Fruit fly (Drosophila melanogaster) whole organism, embryonic: ENCODE measurements around the gene cert.
A peak's percentile ranks its signal among the peaks of the same experiment; 100 is the strongest.

ENCODE experiments used
- Abd-B ChIP-seq: fragments of 200-800 bp; sonication (Bioruptor generic); optimal IDR thresholded peaks from 2 replicates; lab custom pipeline; 2018; ENCODE audit warnings: missing biosample characterization, mild to moderate bottlenecking, missing genetic modification characterization, moderate library complexity
- B-H2 ChIP-seq: fragments of 200-800 bp; sonication (Bioruptor generic); optimal IDR thresholded peaks from 2 replicates; lab custom pipeline; 2018; ENCODE audit warnings: missing biosample characterization, mild to moderate bottlenecking, missing genetic modification characterization
- Bdp1 ChIP-seq: fragments of 200-800 bp; sonication (Bioruptor generic); optimal IDR thresholded peaks from 3 replicates; lab custom pipeline; 2016; ENCODE audit warnings: missing biosample characterization, missing genetic modification characterization
- CG10267 ChIP-seq: fragments of 200-800 bp; sonication (Bioruptor generic); optimal IDR thresholded peaks from 2 replicates; lab custom pipeline; 2018; ENCODE audit warnings: missing biosample characterization, mild to moderate bottlenecking, missing genetic modification characterization, moderate library complexity
- CG10654 ChIP-seq: fragments of 200-800 bp; sonication (Bioruptor generic); optimal IDR thresholded peaks from 2 replicates; lab custom pipeline; 2016; ENCODE audit warnings: missing biosample characterization, missing genetic modification characterization
- CG11456 ChIP-seq: fragments of 200-800 bp; sonication (Bioruptor generic); IDR thresholded peaks from 3 replicates; pipeline ENCODE4 v1.3.6; 2022; ENCODE audit warnings: missing biosample characterization, missing genetic modification characterization
- CG12104 ChIP-seq: fragments of 200-800 bp; sonication (Bioruptor generic); optimal IDR thresholded peaks from 3 replicates; lab custom pipeline; 2016; ENCODE audit warnings: missing biosample characterization, missing genetic modification characterization
- CG12236 ChIP-seq: fragments of 200-800 bp; sonication (Bioruptor generic); optimal IDR thresholded peaks from 2 replicates; lab custom pipeline; 2016; ENCODE audit warnings: missing biosample characterization, missing genetic modification characterization
- CG14050 ChIP-seq: fragments of 200-800 bp; sonication (Bioruptor generic); IDR thresholded peaks from 3 replicates; pipeline ENCODE4 v1.3.6; 2022; ENCODE audit warnings: missing biosample characterization, missing genetic modification characterization
- CG1529 ChIP-seq: fragments of 200-800 bp; sonication (Bioruptor generic); optimal IDR thresholded peaks from 3 replicates; lab custom pipeline; 2018; ENCODE audit warnings: missing biosample characterization, missing genetic modification characterization
- CG17186 ChIP-seq: fragments of 200-800 bp; sonication (Bioruptor generic); optimal IDR thresholded peaks from 3 replicates; lab custom pipeline; 2017; ENCODE audit warnings: missing biosample characterization, missing genetic modification reagents, missing genetic modification characterization
- CG17361 ChIP-seq: fragments of 200-800 bp; sonication (Bioruptor generic); IDR thresholded peaks from 3 replicates; pipeline ENCODE4 v1.3.6; 2022; ENCODE audit warnings: missing biosample characterization, missing genetic modification characterization
- CG17612 ChIP-seq: fragments of 200-800 bp; sonication (Bioruptor generic); IDR thresholded peaks from 2 replicates; pipeline ENCODE4 v1.3.6; 2022; ENCODE audit warnings: missing biosample characterization, missing genetic modification characterization
- CG18476 ChIP-seq: fragments of 200-800 bp; sonication (Bioruptor generic); optimal IDR thresholded peaks from 2 replicates; lab custom pipeline; 2016; ENCODE audit warnings: missing biosample characterization, mild to moderate bottlenecking, missing genetic modification characterization
- CG2889 ChIP-seq: fragments of 200-800 bp; sonication (Bioruptor generic); IDR thresholded peaks from 3 replicates; pipeline ENCODE4 v1.3.6; 2022; ENCODE audit warnings: missing biosample characterization, missing genetic modification characterization
- CG32532 ChIP-seq: fragments of 200-800 bp; sonication (Bioruptor generic); IDR thresholded peaks from 2 replicates; pipeline ENCODE4 v1.3.6; 2022; ENCODE audit warnings: missing biosample characterization, missing genetic modification characterization
- CG3995 ChIP-seq: fragments of 200-800 bp; sonication (Bioruptor generic); optimal IDR thresholded peaks from 3 replicates; lab custom pipeline; 2016; ENCODE audit warnings: missing biosample characterization, missing genetic modification characterization
- CG4424 ChIP-seq: fragments of 200-800 bp; sonication (Bioruptor generic); optimal IDR thresholded peaks from 3 replicates; lab custom pipeline; 2016; ENCODE audit warnings: missing biosample characterization, missing genetic modification characterization
- CG6272 ChIP-seq: fragments of 200-800 bp; sonication (Bioruptor generic); IDR thresholded peaks from 2 replicates; pipeline ENCODE4 v1.3.6; 2022; ENCODE audit warnings: missing biosample characterization, missing genetic modification characterization
- CG7357 ChIP-seq: fragments of 200-800 bp; sonication (Bioruptor generic); IDR thresholded peaks from 3 replicates; pipeline ENCODE4 v1.3.6; 2022; ENCODE audit warnings: missing biosample characterization, missing genetic modification characterization
- CG8281 ChIP-seq: fragments of 200-800 bp; sonication (Bioruptor generic); optimal IDR thresholded peaks from 2 replicates; lab custom pipeline; 2018; ENCODE audit warnings: missing biosample characterization, mild to moderate bottlenecking, missing genetic modification characterization, moderate library complexity
- CG8478 ChIP-seq: fragments of >200 bp; optimal IDR thresholded peaks from 2 replicates; lab custom pipeline; 2018
- CG9215 ChIP-seq: fragments of 200-800 bp; sonication (Bioruptor generic); IDR thresholded peaks from 2 replicates; pipeline ENCODE4 v1.3.6; 2022; ENCODE audit warnings: missing biosample characterization, missing genetic modification characterization
- Dbx ChIP-seq: fragments of 200-800 bp; sonication (Bioruptor generic); IDR thresholded peaks from 3 replicates; pipeline ENCODE4 v1.3.6; 2022; ENCODE audit warnings: missing biosample characterization, missing genetic modification characterization
- Drgx ChIP-seq: fragments of 200-800 bp; sonication (Bioruptor generic); IDR thresholded peaks from 2 replicates; pipeline ENCODE4 v1.3.6; 2022; ENCODE audit warnings: missing biosample characterization, missing genetic modification characterization
- E2f2 ChIP-seq: fragments of 200-800 bp; sonication (Bioruptor generic); IDR thresholded peaks from 2 replicates; pipeline ENCODE4 v1.3.6; 2022; ENCODE audit warnings: missing biosample characterization, missing genetic modification characterization
- Eip74EF ChIP-seq, 2 experiments: fragments of 200-800 bp in 1 of 2; fragments of >200 bp in 1 of 2; sonication (Bioruptor generic) in 1 of 2; optimal IDR thresholded peaks; 2 replicates each; lab custom pipeline; 2017 to 2019; ENCODE audit warnings: missing biosample characterization in 2 of 2, missing genetic modification characterization in 2 of 2, mild to moderate bottlenecking in 1 of 2, moderate library complexity in 1 of 2
- HHEX ChIP-seq: fragments of 200-800 bp; sonication (Bioruptor generic); optimal IDR thresholded peaks from 3 replicates; lab custom pipeline; 2017; ENCODE audit warnings: missing biosample characterization, mild to moderate bottlenecking, missing genetic modification characterization, missing genetic modification reagents
- HLH54F ChIP-seq: fragments of 200-800 bp; sonication (Bioruptor generic); optimal IDR thresholded peaks from 3 replicates; lab custom pipeline; 2016; ENCODE audit warnings: missing biosample characterization, missing genetic modification characterization
- Hey ChIP-seq: fragments of 200-800 bp; sonication (Bioruptor generic); optimal IDR thresholded peaks from 3 replicates; lab custom pipeline; 2018; ENCODE audit warnings: missing biosample characterization, mild to moderate bottlenecking, missing genetic modification characterization
- Hr3 ChIP-seq: fragments of 200-800 bp; sonication (Bioruptor generic); optimal IDR thresholded peaks from 3 replicates; lab custom pipeline; 2016; ENCODE audit warnings: missing biosample characterization, missing genetic modification characterization
- Mad ChIP-seq: fragments of 200-800 bp; sonication (Bioruptor generic); optimal IDR thresholded peaks from 2 replicates; lab custom pipeline; 2016; ENCODE audit warnings: missing biosample characterization, missing genetic modification characterization
- NK7.1 ChIP-seq: fragments of 200-800 bp; sonication (Bioruptor generic); optimal IDR thresholded peaks from 3 replicates; lab custom pipeline; 2016; ENCODE audit warnings: missing biosample characterization, missing genetic modification characterization
- TFAM ChIP-seq: fragments of 200-800 bp; sonication (Bioruptor generic); optimal IDR thresholded peaks from 2 replicates; lab custom pipeline; 2017; ENCODE audit warnings: missing biosample characterization, missing genetic modification characterization, inconsistent platforms
- ap ChIP-seq: fragments of 200-800 bp; sonication (Bioruptor generic); IDR thresholded peaks from 2 replicates; pipeline ENCODE4 v1.3.6; 2022; ENCODE audit warnings: missing biosample characterization, missing genetic modification characterization
- ara ChIP-seq: fragments of 200-800 bp; sonication (Bioruptor generic); IDR thresholded peaks from 2 replicates; pipeline ENCODE4 v1.3.6; 2022; ENCODE audit warnings: missing biosample characterization, missing genetic modification characterization
- chn ChIP-seq: fragments of 200-800 bp; sonication (Bioruptor generic); optimal IDR thresholded peaks from 2 replicates; lab custom pipeline; 2016; ENCODE audit warnings: missing biosample characterization, missing genetic modification characterization
- da ChIP-seq: fragments of 200-800 bp; sonication (Bioruptor generic); optimal IDR thresholded peaks from 2 replicates; lab custom pipeline; 2016; ENCODE audit warnings: missing biosample characterization, missing genetic modification characterization
- gro ChIP-seq: fragments of 200-800 bp; sonication (Bioruptor generic); optimal IDR thresholded peaks from 2 replicates; lab custom pipeline; 2016; ENCODE audit warnings: missing biosample characterization, missing genetic modification characterization
- hb ChIP-seq: fragments of 200-800 bp; sonication (Bioruptor generic); IDR thresholded peaks from 3 replicates; pipeline ENCODE4 v1.3.6; 2022; ENCODE audit warnings: missing biosample characterization, missing genetic modification characterization; ENCODE audit not compliant: partially characterized antibody
- ken ChIP-seq: fragments of 200-800 bp; sonication (Bioruptor generic); IDR thresholded peaks from 3 replicates; pipeline ENCODE4 v1.3.6; 2022; ENCODE audit warnings: missing biosample characterization, missing genetic modification characterization
- klu ChIP-seq: fragments of 200-800 bp; sonication (Bioruptor generic); IDR thresholded peaks from 2 replicates; pipeline ENCODE4 v1.3.6; 2022; ENCODE audit warnings: missing biosample characterization, missing genetic modification characterization
- nmo ChIP-seq: fragments of 200-800 bp; sonication (Bioruptor generic); optimal IDR thresholded peaks from 2 replicates; lab custom pipeline; 2018; ENCODE audit warnings: missing biosample characterization, mild to moderate bottlenecking, missing genetic modification characterization, moderate library complexity
- org-1 ChIP-seq: fragments of 200-800 bp; sonication (Bioruptor generic); optimal IDR thresholded peaks from 2 replicates; lab custom pipeline; 2017; ENCODE audit warnings: missing biosample characterization, missing genetic modification characterization
- pfk ChIP-seq: fragments of 200-800 bp; sonication (Bioruptor generic); optimal IDR thresholded peaks from 2 replicates; lab custom pipeline; 2018; ENCODE audit warnings: missing biosample characterization, mild to moderate bottlenecking, missing genetic modification characterization, moderate library complexity
- ranshi ChIP-seq: fragments of 200-800 bp; sonication (Bioruptor generic); IDR thresholded peaks from 2 replicates; pipeline ENCODE4 v1.3.6; 2022; ENCODE audit warnings: missing biosample characterization, missing genetic modification characterization
- ro ChIP-seq: fragments of 200-800 bp; sonication (Bioruptor generic); IDR thresholded peaks from 2 replicates; pipeline ENCODE4 v1.3.6; 2022; ENCODE audit warnings: missing biosample characterization, missing genetic modification characterization
- sd ChIP-seq: fragments of 200-800 bp; sonication (Bioruptor generic); optimal IDR thresholded peaks from 3 replicates; lab custom pipeline; 2018; ENCODE audit warnings: missing biosample characterization, mild to moderate bottlenecking, missing genetic modification characterization, moderate library complexity
- so ChIP-seq: fragments of 200-800 bp; sonication (Bioruptor generic); IDR thresholded peaks from 3 replicates; pipeline ENCODE4 v1.3.6; 2022; ENCODE audit warnings: missing biosample characterization, missing genetic modification characterization
- tll ChIP-seq, 2 experiments: fragments of 200-800 bp in 1 of 2; fragments of >200 bp in 1 of 2; sonication (Bioruptor generic) in 1 of 2; optimal IDR thresholded peaks; 2 replicates each; lab custom pipeline; 2017 to 2019; ENCODE audit warnings: missing biosample characterization in 2 of 2, missing genetic modification characterization in 2 of 2, mild to moderate bottlenecking in 1 of 2, moderate library complexity in 1 of 2
- trem ChIP-seq: fragments of 200-800 bp; optimal IDR thresholded peaks from 3 replicates; lab custom pipeline; 2019; ENCODE audit warnings: missing biosample characterization, mild to moderate bottlenecking, missing genetic modification characterization, moderate library complexity
- vfl ChIP-seq: fragments of 200-800 bp; sonication (Bioruptor generic); optimal IDR thresholded peaks from 2 replicates; lab custom pipeline; 2016; ENCODE audit warnings: missing biosample characterization, missing genetic modification characterization

cert gene

dm6 chr3L:8308891-8309352 is 19.3 kb upstream of the cert start, which contains the start of gene BI-1:
Gene BI-1, minus strand, starts transcription at chr3L:8308941.
- TF ChIP-seq sd (tag; lab: Kevin White, UChicago) (no peak), Hr3 (GFP tag; lab: Kevin White, UChicago) (peak; percentile 57), hb (no peak), CG17186 (peak; percentile 36), CG14050 (no peak), nmo (peak; percentile 75), CG1529 (GFP tag; lab: Kevin White, UChicago) (no peak), CG32532 (GFP tag; lab: Robert Waterston, UW) (peak; percentile 43), chn (GFP tag; lab: Kevin White, UChicago) (no peak), CG10267 (peak; percentile 100), ken (GFP tag; lab: Robert Waterston, UW) (0 out of 3 replicates have a peak, but pooled peaks have one; percentile 15), CG8478 (no peak), CG7357 (GFP tag; lab: Robert Waterston, UW) (no peak), CG2889 (GFP tag; lab: Robert Waterston, UW) (no peak), ap (GFP tag; lab: Robert Waterston, UW) (no peak), CG17361 (peak; percentile 88), da (GFP tag; lab: Kevin White, UChicago) (no peak), CG3995 (GFP tag; lab: Kevin White, UChicago) (peak; percentile 44), ara (GFP tag; lab: Robert Waterston, UW) (no peak), Drgx (no peak), CG6272 (0 out of 2 replicates have a peak, but pooled peaks have one; percentile 16), CG9215 (GFP tag; lab: Robert Waterston, UW) (no peak; the same call in 1 of the 2 replicates), klu (GFP tag; lab: Robert Waterston, UW) (peak; percentile 62; the same call in 1 of the 2 replicates), CG10654 (GFP tag; lab: Kevin White, UChicago) (peak; percentile 65), vfl (GFP tag; lab: Kevin White, UChicago) (peak; percentile 33), CG11456 (GFP tag; lab: Robert Waterston, UW) (no peak), Eip74EF (GFP tag; optimal IDR thresholded peaks at IDR 0.05; lab: Kevin White, UChicago) (no peak), so (GFP tag; lab: Robert Waterston, UW) (no peak), CG12236 (no peak), CG8281 (tag; lab: Kevin White, UChicago) (no peak), Hey (tag; lab: Kevin White, UChicago) (no peak), Bdp1 (GFP tag; lab: Kevin White, UChicago) (peak; percentile 32), TFAM (GFP tag; lab: Kevin White, UChicago) (no peak), Mad (GFP tag; lab: Kevin White, UChicago) (peak; percentile 27), pfk (no peak), NK7.1 (GFP tag; lab: Kevin White, UChicago) (no peak), gro (peak; percentile 54), org-1 (GFP tag; lab: Kevin White, UChicago) (peak; percentile 41), ranshi (no peak), B-H2 (GFP tag; lab: Kevin White, UChicago) (peak; percentile 74), Abd-B (no peak), Dbx (peak; percentile 74; the same call in 2 of the 3 replicates), HHEX (peak; percentile 51), tll (GFP tag; optimal IDR thresholded peaks at IDR 0.05; lab: Kevin White, UChicago) (no peak), CG17612 (GFP tag; lab: Robert Waterston, UW) (no peak), trem (tag; lab: Kevin White, UChicago) (peak; percentile 42), E2f2 (peak; percentile 83), ro (GFP tag; lab: Robert Waterston, UW) (no peak), CG18476 (GFP tag; lab: Kevin White, UChicago) (peak; percentile 57), CG12104 (peak; percentile 75), CG4424 (GFP tag; lab: Kevin White, UChicago) (peak; percentile 73), HLH54F (GFP tag; lab: Kevin White, UChicago) (peak; percentile 38)
